Worm (Caenorhabditis elegans): ENCODE results near the gene egrh-3.

ce11 chrIV:2640950-2641349, 47.6 kb downstream of the egrh-3 start, which contains the start of the genes mdf-2 and nduv-3:
- TF ChIP-seq elt-1 (tag; optimal IDR thresholded peaks at IDR 0.05; ENCODE audit: borderline replicate concordance, insufficient read depth), result no peak
- no peak for TF ChIP-seq unc-120 (tag; optimal IDR thresholded peaks at IDR 0.05; ENCODE audit: poor library complexity, severe bottlenecking)
- peak; percentile 30 for TF ChIP-seq nhr-237 (tag; optimal IDR thresholded peaks at IDR 0.05)

Measured in whole organism, mixed stage, embryonic.